Fruit fly (Drosophila melanogaster) whole organism, embryonic: ENCODE measurements around the gene trbd.

Experiments used
- B-H2 ChIP-seq: fragments of 200-800 bp; sonication (Bioruptor generic); optimal IDR thresholded peaks from 2 replicates; lab custom pipeline; 2018; ENCODE audit warnings: missing biosample characterization, mild to moderate bottlenecking, missing genetic modification characterization
- BEAF-32 ChIP-seq: fragments of 200-800 bp; sonication (Bioruptor generic); optimal IDR thresholded peaks from 3 replicates; lab custom pipeline; 2017; ENCODE audit warnings: missing biosample characterization, missing genetic modification characterization, mild to moderate bottlenecking, moderate library complexity, missing genetic modification reagents
- CG6654 ChIP-seq: fragments of 200-800 bp; sonication (Bioruptor generic); optimal IDR thresholded peaks from 2 replicates; lab custom pipeline; 2017; ENCODE audit warnings: missing biosample characterization, mild to moderate bottlenecking, missing genetic modification characterization
- Mad ChIP-seq: fragments of 200-800 bp; sonication (Bioruptor generic); optimal IDR thresholded peaks from 2 replicates; lab custom pipeline; 2016; ENCODE audit warnings: missing biosample characterization, missing genetic modification characterization
- da ChIP-seq: fragments of 200-800 bp; sonication (Bioruptor generic); optimal IDR thresholded peaks from 2 replicates; lab custom pipeline; 2016; ENCODE audit warnings: missing biosample characterization, missing genetic modification characterization
- emc ChIP-seq: fragments of 200-800 bp; sonication (Bioruptor generic); optimal IDR thresholded peaks from 2 replicates; lab custom pipeline; 2016; ENCODE audit warnings: missing biosample characterization, missing genetic modification characterization
- fd3F ChIP-seq: fragments of 200-800 bp; sonication (Bioruptor generic); optimal IDR thresholded peaks from 2 replicates; lab custom pipeline; 2018; ENCODE audit warnings: missing biosample characterization, mild to moderate bottlenecking, missing genetic modification characterization, moderate library complexity
- insv ChIP-seq, 2 experiments: fragments of 200-800 bp; sonication (Bioruptor generic); optimal IDR thresholded peaks; 3 replicates each; lab custom pipeline; 2016 to 2018; ENCODE audit warnings: missing biosample characterization in 2 of 2, missing genetic modification characterization in 2 of 2
- otp ChIP-seq: fragments of 200-800 bp; sonication (Bioruptor generic); IDR thresholded peaks from 3 replicates; pipeline ENCODE4, ENCODE4 v1.3.6; 2022; ENCODE audit warnings: missing biosample characterization, missing genetic modification characterization
- zen2 ChIP-seq: fragments of 200-800 bp; sonication (Bioruptor generic); IDR thresholded peaks from 3 replicates; pipeline ENCODE4 v1.3.6; 2022; ENCODE audit warnings: missing biosample characterization, missing genetic modification characterization; ENCODE audit not compliant: partially characterized antibody

dm6 chr3R:9694999-9695398, 15.8 kb downstream of the trbd start:
- no peak for TF ChIP-seq zen2 (GFP tag; lab: Robert Waterston, UW)
- no peak for TF ChIP-seq Mad
- TF ChIP-seq emc, result no peak
- no peak for TF ChIP-seq B-H2 (GFP tag; lab: Kevin White, UChicago)
- TF ChIP-seq CG6654 (GFP tag; lab: Kevin White, UChicago), result no peak
- TF ChIP-seq insv (GFP tag; optimal IDR thresholded peaks at IDR 0.05; lab: Kevin White, UChicago), result no peak
- no peak for TF ChIP-seq da
- TF ChIP-seq BEAF-32 (GFP tag; lab: Kevin White, UChicago), result no peak
- TF ChIP-seq otp (GFP tag; lab: Robert Waterston, UW), result no peak
- no peak for TF ChIP-seq fd3F
